Fruit fly (Drosophila melanogaster): ENCODE measurements around the gene CG10171.
A peak's percentile ranks its signal among the peaks of the same experiment; 100 is the strongest.

Gene CG10171

DNA sequence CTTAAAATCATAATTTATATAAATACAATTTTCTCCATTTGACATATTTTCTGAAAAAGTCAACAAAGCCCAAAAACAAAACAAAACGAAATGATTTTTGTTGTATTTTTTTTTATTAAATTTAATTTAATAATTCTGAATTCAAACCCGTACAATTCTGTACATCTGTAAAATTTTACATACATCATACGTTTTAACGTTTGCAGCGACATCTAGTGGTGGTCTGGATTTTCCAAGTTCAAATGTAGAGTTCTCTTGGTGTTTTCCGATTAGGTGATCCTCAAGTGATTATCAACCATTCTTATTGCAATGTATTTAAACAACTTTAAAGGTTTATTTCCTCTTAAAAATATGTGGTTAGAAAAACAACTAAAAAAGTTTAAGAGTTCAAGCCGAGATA is 23.3 kb upstream of the CG10171 start (continued):
- peak; percentile 33 for TF ChIP-seq Hr3 (GFP tag; optimal IDR thresholded peaks at IDR 0.05)
- TF ChIP-seq seq (GFP tag; IDR thresholded peaks at IDR 0.05), result no peak
- no peak for TF ChIP-seq Hmx (GFP tag; optimal IDR thresholded peaks at IDR 0.05)
- TF ChIP-seq CG7357 (GFP tag; IDR thresholded peaks at IDR 0.05), result no peak
- TF ChIP-seq nom (GFP tag; optimal IDR thresholded peaks at IDR 0.05), result no peak
- TF ChIP-seq CG31441 (GFP tag; IDR thresholded peaks at IDR 0.05), result no peak
- TF ChIP-seq Ets65A (GFP tag), result peak; percentile 70
- peak; percentile 27 for TF ChIP-seq Hmr (GFP tag; optimal IDR thresholded peaks at IDR 0.05)
- TF ChIP-seq Hr78 (GFP tag; optimal IDR thresholded peaks at IDR 0.05), result no peak
- TF ChIP-seq CG32532 (GFP tag; IDR thresholded peaks at IDR 0.05), result peak; percentile 59; the same call in 1 of the 2 replicates
- no peak for TF ChIP-seq croc (GFP tag; conservative IDR thresholded peaks at IDR 0.05)
- TF ChIP-seq sna (GFP tag; IDR thresholded peaks at IDR 0.05; ENCODE audit: partially characterized antibody), result no peak
- TF ChIP-seq sqz (GFP tag; optimal IDR thresholded peaks at IDR 0.05), result no peak
- no peak for TF ChIP-seq CG3407 (GFP tag; optimal IDR thresholded peaks at IDR 0.05)
- no peak for TF ChIP-seq CG3838 (GFP tag; optimal IDR thresholded peaks at IDR 0.05)
- TF ChIP-seq CG16863 (GFP tag; optimal IDR thresholded peaks at IDR 0.05), result peak; percentile 8
- TF ChIP-seq so (GFP tag; IDR thresholded peaks at IDR 0.05), result no peak
- TF ChIP-seq repo (GFP tag; optimal IDR thresholded peaks at IDR 0.05), result no peak
- no peak for TF ChIP-seq BEAF-32 (GFP tag; optimal IDR thresholded peaks at IDR 0.05)
- TF ChIP-seq CkIIα-i1 (GFP tag; IDR thresholded peaks at IDR 0.05), result no peak
- no peak for TF ChIP-seq unc-4 (GFP tag; IDR thresholded peaks at IDR 0.05; ENCODE audit: partially characterized antibody)
- TF ChIP-seq Ets97D (GFP tag; optimal IDR thresholded peaks at IDR 0.05), result peak; percentile 14
- no peak for TF ChIP-seq hbn (GFP tag; IDR thresholded peaks at IDR 0.05; ENCODE audit: partially characterized antibody)
- no peak for TF ChIP-seq disco-r (GFP tag; optimal IDR thresholded peaks at IDR 0.05)
- TF ChIP-seq sug (tag; optimal IDR thresholded peaks at IDR 0.05), result peak; percentile 29
- no peak for TF ChIP-seq tup (GFP tag; optimal IDR thresholded peaks at IDR 0.05)
- no peak for TF ChIP-seq exex (tag; optimal IDR thresholded peaks at IDR 0.05)
- no peak for TF ChIP-seq odd (GFP tag; optimal IDR thresholded peaks at IDR 0.05)
- peak; percentile 78 for TF ChIP-seq Rfx (GFP tag; IDR thresholded peaks at IDR 0.05)
- TF ChIP-seq CG13287 (GFP tag; IDR thresholded peaks at IDR 0.05; ENCODE audit: partially characterized antibody), result no peak
- TF ChIP-seq her (GFP tag; optimal IDR thresholded peaks at IDR 0.05), result no peak
- TF ChIP-seq NC2β (GFP tag; optimal IDR thresholded peaks at IDR 0.05), result no peak
- peak; percentile 20 for TF ChIP-seq Antp (GFP tag; optimal IDR thresholded peaks at IDR 0.05)
- no peak for TF ChIP-seq CG11696 (GFP tag; IDR thresholded peaks at IDR 0.05)
- TF ChIP-seq lola (GFP tag; optimal IDR thresholded peaks at IDR 0.05), result peak in 1 of 3 experiments; percentile 2
- no peak for TF ChIP-seq Dad (GFP tag; optimal IDR thresholded peaks at IDR 0.05)
- TF ChIP-seq cad (GFP tag; optimal IDR thresholded peaks at IDR 0.05), result no peak
- peak; percentile 24 to 63 for TF ChIP-seq dpn (GFP tag; optimal IDR thresholded peaks at IDR 0.05)
- TF ChIP-seq CG11093 (GFP tag; IDR thresholded peaks at IDR 0.05), result no peak
- TF ChIP-seq CG4282 (GFP tag; optimal IDR thresholded peaks at IDR 0.05), result no peak
- no peak for TF ChIP-seq CG8478 (optimal IDR thresholded peaks at IDR 0.05)
- peak; percentile 66 for TF ChIP-seq Chrac-16 (GFP tag; optimal IDR thresholded peaks at IDR 0.05)
- peak; percentile 33 for TF ChIP-seq fd3F (GFP tag; optimal IDR thresholded peaks at IDR 0.05)
- TF ChIP-seq Med (GFP tag), result peak; percentile 90
- no peak for TF ChIP-seq CG3847 (GFP tag; IDR thresholded peaks at IDR 0.05)
- TF ChIP-seq Nf-YA (GFP tag; IDR thresholded peaks at IDR 0.05), result no peak
- TF ChIP-seq MESR4 (GFP tag; optimal IDR thresholded peaks at IDR 0.05), result no peak
- no peak for TF ChIP-seq CG16815 (GFP tag; optimal IDR thresholded peaks at IDR 0.05)
- TF ChIP-seq CG10565 (GFP tag; optimal IDR thresholded peaks at IDR 0.05), result no peak
- TF ChIP-seq pnt (GFP tag; optimal IDR thresholded peaks at IDR 0.05), result peak; percentile 29
- peak; percentile 42 for TF ChIP-seq phol (tag; optimal IDR thresholded peaks at IDR 0.05)
- TF ChIP-seq CG33213 (GFP tag; optimal IDR thresholded peaks at IDR 0.05), result peak; percentile 49

Data from whole organism, embryonic.